Fruit fly (Drosophila melanogaster): ENCODE results near the gene Lgr4.

Lgr4 gene

DNA sequence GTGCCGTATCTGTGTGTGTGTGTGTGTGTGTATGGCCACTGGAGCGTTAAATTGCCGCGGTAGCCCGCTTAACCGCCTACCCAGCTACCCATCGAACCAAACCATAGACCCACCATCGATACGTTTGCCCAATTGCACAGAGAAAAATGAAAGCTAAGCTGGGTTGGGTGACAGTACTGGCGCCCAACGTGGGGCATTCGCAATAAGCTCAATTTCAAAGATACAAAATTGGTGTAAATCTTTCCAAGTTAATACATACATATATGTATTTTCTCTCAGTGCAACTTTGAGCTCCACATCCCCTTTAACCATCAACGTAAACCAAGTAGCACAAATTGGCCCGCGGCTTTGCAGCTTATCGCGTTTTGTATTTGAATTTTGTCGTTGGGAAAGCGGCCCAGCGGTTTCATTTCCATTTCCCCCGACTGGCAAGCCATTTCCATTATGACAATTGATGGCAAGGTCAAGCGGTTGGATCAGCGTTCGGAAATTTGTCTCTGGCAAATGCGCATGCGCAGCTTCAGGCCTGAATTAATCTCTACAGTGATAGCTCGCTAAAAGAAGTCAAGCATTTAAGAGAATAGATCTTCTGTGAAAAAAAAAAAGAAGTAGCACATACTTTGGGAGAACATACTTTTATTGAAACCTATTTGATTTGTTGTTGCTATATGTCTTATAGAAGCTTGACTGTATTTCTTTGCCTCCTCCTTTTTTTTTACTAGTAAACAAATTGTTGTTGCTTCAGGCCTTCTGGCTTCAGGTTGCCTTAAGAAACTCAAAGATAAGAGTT lies 43.6 kb upstream of the Lgr4 start:
- TF ChIP-seq CG8301 (tag; optimal IDR thresholded peaks at IDR 0.05) (peak; percentile 30), CG4496 (GFP tag; IDR thresholded peaks at IDR 0.05) (peak; percentile 73), gl (tag; optimal IDR thresholded peaks at IDR 0.05) (no peak), D1 (tag; optimal IDR thresholded peaks at IDR 0.05) (no peak), CG10348 (GFP tag; IDR thresholded peaks at IDR 0.05) (no peak), CG12605 (GFP tag; IDR thresholded peaks at IDR 0.05) (no peak), CG13204 (GFP tag; optimal IDR thresholded peaks at IDR 0.05) (no peak), Pif1A (GFP tag; optimal IDR thresholded peaks at IDR 0.05) (peak; percentile 25), Ets98B (GFP tag; IDR thresholded peaks at IDR 0.05) (peak; percentile 68), CG15710 (tag; optimal IDR thresholded peaks at IDR 0.05) (peak; percentile 5), CG32121 (GFP tag; IDR thresholded peaks at IDR 0.05) (peak; percentile 70), fd96Ca (GFP tag; IDR thresholded peaks at IDR 0.05) (peak; percentile 78), CG34367 (tag; optimal IDR thresholded peaks at IDR 0.05) (no peak), Pif1B (GFP tag; optimal IDR thresholded peaks at IDR 0.05) (no peak), CG14655 (GFP tag; optimal IDR thresholded peaks at IDR 0.05) (peak; percentile 44), CG17806 (tag; optimal IDR thresholded peaks at IDR 0.05) (no peak), rn (GFP tag; IDR thresholded peaks at IDR 0.05) (peak; percentile 71; the same call in 1 of the 2 replicates)

- no peak for TF ChIP-seq rn (GFP tag; IDR thresholded peaks at IDR 0.05)
- no peak for TF ChIP-seq CG12605 (GFP tag; IDR thresholded peaks at IDR 0.05)
- TF ChIP-seq Snoo (tag; optimal IDR thresholded peaks at IDR 0.05), result no peak
- no peak for TF ChIP-seq CG15710 (tag; optimal IDR thresholded peaks at IDR 0.05)
- no peak for TF ChIP-seq CG17806 (tag; optimal IDR thresholded peaks at IDR 0.05)
- TF ChIP-seq gl (tag; optimal IDR thresholded peaks at IDR 0.05), result no peak
- no peak for TF ChIP-seq EcR (GFP tag; optimal IDR thresholded peaks at IDR 0.05)
- no peak for TF ChIP-seq D1 (tag; optimal IDR thresholded peaks at IDR 0.05)
- no peak for TF ChIP-seq fd96Ca (GFP tag; IDR thresholded peaks at IDR 0.05)
These were observed 42.0 kb upstream of the Lgr4 start for dm6 chrX:13230974-13231373.

dm6 chrX:13229824-13230223 lies 40.9 kb upstream of the Lgr4 start:
- TF ChIP-seq CG15710 (tag; optimal IDR thresholded peaks at IDR 0.05) (no peak), CG9948 (tag; optimal IDR thresholded peaks at IDR 0.05) (no peak), CG13204 (GFP tag; optimal IDR thresholded peaks at IDR 0.05) (no peak), Snoo (tag; optimal IDR thresholded peaks at IDR 0.05) (no peak), CG4496 (GFP tag; IDR thresholded peaks at IDR 0.05) (no peak), rn (GFP tag; IDR thresholded peaks at IDR 0.05) (no peak), Pif1A (GFP tag; optimal IDR thresholded peaks at IDR 0.05) (no peak), fd96Ca (GFP tag; IDR thresholded peaks at IDR 0.05) (no peak), CG34367 (tag; optimal IDR thresholded peaks at IDR 0.05) (no peak), D1 (tag; optimal IDR thresholded peaks at IDR 0.05) (no peak), CG8159 (tag; optimal IDR thresholded peaks at IDR 0.05) (no peak)

DNA sequence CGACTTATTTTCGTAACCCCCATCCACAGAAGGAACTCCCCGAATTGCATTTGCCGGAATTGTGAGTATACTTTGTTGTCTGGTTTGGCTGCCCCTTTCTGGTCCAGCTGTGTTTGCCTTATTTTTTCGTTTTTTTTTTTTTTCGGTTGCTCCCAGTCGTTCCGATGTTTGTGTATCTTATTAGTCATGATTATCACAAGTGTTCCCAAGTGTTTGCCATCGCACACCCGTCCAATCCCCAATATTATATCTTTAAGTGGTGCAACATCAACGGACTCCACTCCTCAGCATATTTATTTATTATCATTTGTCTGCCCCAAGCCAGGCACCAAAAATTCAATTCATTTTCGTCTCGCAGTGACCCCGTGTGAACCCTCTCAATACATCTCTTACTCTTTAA lies 40.3 kb upstream of the Lgr4 start:
- TF ChIP-seq EcR (GFP tag; optimal IDR thresholded peaks at IDR 0.05), result no peak
- TF ChIP-seq CG8159 (tag; optimal IDR thresholded peaks at IDR 0.05), result no peak
- no peak for TF ChIP-seq CG13204 (GFP tag; optimal IDR thresholded peaks at IDR 0.05)
- TF ChIP-seq Pif1B (GFP tag; optimal IDR thresholded peaks at IDR 0.05), result no peak
- no peak for TF ChIP-seq Ets98B (GFP tag; IDR thresholded peaks at IDR 0.05)
- TF ChIP-seq CG17806 (tag; optimal IDR thresholded peaks at IDR 0.05), result no peak
- no peak for TF ChIP-seq gl (tag; optimal IDR thresholded peaks at IDR 0.05)
- no peak for TF ChIP-seq Pif1A (GFP tag; optimal IDR thresholded peaks at IDR 0.05)

DNA sequence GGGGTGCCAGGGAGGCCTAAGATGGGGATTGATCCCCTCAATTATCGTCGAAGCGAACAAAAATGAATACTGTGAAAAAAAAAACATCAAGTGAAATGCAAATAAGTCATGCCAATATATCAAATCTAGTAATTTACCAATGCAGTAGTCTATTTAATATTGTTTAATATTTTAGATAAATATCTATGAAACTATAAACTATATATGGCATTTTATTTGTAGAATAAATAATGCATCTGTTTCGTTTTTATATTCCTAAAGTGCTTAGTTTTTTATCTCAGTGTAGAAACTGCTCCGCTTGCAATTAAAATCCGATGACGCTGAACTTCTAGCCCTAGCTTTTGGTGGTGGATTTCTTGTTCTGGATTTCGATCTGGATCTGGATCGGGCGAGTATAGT lies 39.2 kb upstream of the Lgr4 start:
- TF ChIP-seq Pif1A (GFP tag; optimal IDR thresholded peaks at IDR 0.05), result no peak

- no peak for TF ChIP-seq Ets98B (GFP tag; IDR thresholded peaks at IDR 0.05)
- TF ChIP-seq CG15710 (tag; optimal IDR thresholded peaks at IDR 0.05), result no peak
- TF ChIP-seq Snoo (tag; optimal IDR thresholded peaks at IDR 0.05), result no peak
- no peak for TF ChIP-seq fd96Ca (GFP tag; IDR thresholded peaks at IDR 0.05)
- no peak for TF ChIP-seq CG12605 (GFP tag; IDR thresholded peaks at IDR 0.05)
- TF ChIP-seq D1 (tag; optimal IDR thresholded peaks at IDR 0.05), result no peak
- TF ChIP-seq CG32121 (GFP tag; IDR thresholded peaks at IDR 0.05), result no peak
- no peak for TF ChIP-seq CG34367 (tag; optimal IDR thresholded peaks at IDR 0.05)
- TF ChIP-seq gl (tag; optimal IDR thresholded peaks at IDR 0.05), result no peak
- no peak for TF ChIP-seq CG10348 (GFP tag; IDR thresholded peaks at IDR 0.05)
- no peak for TF ChIP-seq Pif1B (GFP tag; optimal IDR thresholded peaks at IDR 0.05)
- TF ChIP-seq CG13204 (GFP tag; optimal IDR thresholded peaks at IDR 0.05), result no peak
- no peak for TF ChIP-seq EcR (GFP tag; optimal IDR thresholded peaks at IDR 0.05)
- TF ChIP-seq CG17806 (tag; optimal IDR thresholded peaks at IDR 0.05), result no peak
- TF ChIP-seq Pif1A (GFP tag; optimal IDR thresholded peaks at IDR 0.05), result no peak
- TF ChIP-seq CG8159 (tag; optimal IDR thresholded peaks at IDR 0.05), result no peak
- TF ChIP-seq CG4496 (GFP tag; IDR thresholded peaks at IDR 0.05), result no peak
- TF ChIP-seq CG9948 (tag; optimal IDR thresholded peaks at IDR 0.05), result no peak
- no peak for TF ChIP-seq CG14655 (GFP tag; optimal IDR thresholded peaks at IDR 0.05)
These were observed 38.7 kb upstream of the Lgr4 start for dm6 chrX:13227505-13228207.
